Fruit fly (Drosophila melanogaster): ENCODE data around the gene Imp.

The Imp gene

DNA sequence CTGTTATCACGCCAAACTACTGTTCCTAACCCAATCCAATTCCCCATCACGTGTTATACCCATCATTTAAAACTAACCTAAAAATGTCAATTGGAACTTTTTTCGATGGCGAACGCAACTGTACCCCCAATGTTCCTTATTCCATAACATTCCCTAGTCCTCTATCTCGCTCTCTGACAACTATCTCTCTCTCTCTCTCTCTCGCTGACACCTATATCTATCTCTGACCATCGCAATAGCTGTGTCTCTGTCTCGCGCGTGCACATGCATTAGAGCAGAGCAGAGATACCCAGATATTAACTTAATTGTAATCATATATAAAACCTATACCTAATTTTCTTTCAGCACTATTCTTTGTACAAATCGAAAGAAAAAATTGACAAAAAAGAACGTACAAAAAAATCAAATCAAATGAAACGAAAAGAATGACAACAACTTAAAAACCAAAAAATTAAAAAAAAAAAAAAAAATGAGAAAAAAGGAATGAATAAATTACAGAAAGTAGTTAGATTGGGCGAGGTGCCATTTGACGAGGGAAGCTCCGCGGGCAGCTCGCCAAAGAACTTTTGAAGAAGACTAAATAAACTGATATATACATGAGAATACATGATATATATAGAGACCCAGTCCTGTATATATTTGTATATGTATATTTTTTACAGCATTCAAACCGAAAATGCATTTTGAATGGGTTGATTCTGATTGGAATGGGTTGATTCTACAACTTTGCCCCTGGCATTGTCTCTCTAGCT, 41.7 kb upstream of the Imp start (continued):
- no peak for TF ChIP-seq Max (GFP tag; optimal IDR thresholded peaks at IDR 0.05)
- no peak for TF ChIP-seq CG15696 (tag; optimal IDR thresholded peaks at IDR 0.05)
- TF ChIP-seq CG6791 (GFP tag; IDR thresholded peaks at IDR 0.05; ENCODE audit: partially characterized antibody): 0 out of 3 replicates have a peak, but pooled peaks have one; percentile 5
- no peak for TF ChIP-seq CG6689 (GFP tag; IDR thresholded peaks at IDR 0.05)
- TF ChIP-seq gt (GFP tag; IDR thresholded peaks at IDR 0.05): no peak
- TF ChIP-seq gsb (GFP tag; IDR thresholded peaks at IDR 0.05): no peak
- TF ChIP-seq pum (GFP tag; optimal IDR thresholded peaks at IDR 0.05): no peak
- no peak for TF ChIP-seq bab2 (GFP tag; optimal IDR thresholded peaks at IDR 0.05)
- peak in 1 of 2 experiments; percentile 7 for TF ChIP-seq insv (GFP tag; optimal IDR thresholded peaks at IDR 0.05)
- TF ChIP-seq her (GFP tag; optimal IDR thresholded peaks at IDR 0.05): no peak
- TF ChIP-seq CG8290 (GFP tag; optimal IDR thresholded peaks at IDR 0.05): peak; percentile 31
- TF ChIP-seq CG8290 (tag; optimal IDR thresholded peaks at IDR 0.05): peak in 1 of 2 experiments; percentile 13
- TF ChIP-seq CG10431 (GFP tag; optimal IDR thresholded peaks at IDR 0.05): peak; percentile 65
- no peak for TF ChIP-seq Dll (GFP tag; IDR thresholded peaks at IDR 0.05; ENCODE audit: partially characterized antibody)
- no peak for TF ChIP-seq Antp (GFP tag; optimal IDR thresholded peaks at IDR 0.05)
- no peak for TF ChIP-seq CG4404 (GFP tag; IDR thresholded peaks at IDR 0.05)
- TF ChIP-seq CG9797 (GFP tag; optimal IDR thresholded peaks at IDR 0.05): no peak
- no peak for TF ChIP-seq Pdp1 (GFP tag; optimal IDR thresholded peaks at IDR 0.05)
- no peak for TF ChIP-seq sna (GFP tag; IDR thresholded peaks at IDR 0.05; ENCODE audit: partially characterized antibody)
- no peak for TF ChIP-seq CG9932 (GFP tag; IDR thresholded peaks at IDR 0.05)
- no peak for TF ChIP-seq chn (GFP tag; optimal IDR thresholded peaks at IDR 0.05)

DNA sequence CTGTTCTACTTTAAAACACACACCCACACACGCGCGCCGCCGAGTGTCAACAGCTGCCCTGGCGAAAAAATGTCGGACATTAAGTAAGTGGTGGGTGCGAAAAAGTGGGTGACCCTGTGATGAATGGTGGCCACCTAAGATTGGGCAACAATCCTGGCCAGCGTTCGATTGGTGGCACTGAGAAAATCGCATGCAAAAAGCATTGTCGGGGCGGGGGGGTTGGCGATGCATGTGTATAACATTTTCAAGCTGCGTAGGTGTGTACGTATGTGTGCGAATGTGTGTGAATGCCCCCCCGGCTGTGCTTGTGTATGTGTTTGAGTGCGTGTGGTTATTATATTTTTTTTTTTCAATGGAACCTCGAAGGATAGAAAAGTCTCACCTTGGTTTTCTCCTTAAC, 33.8 kb upstream of the Imp start:
- TF ChIP-seq CG32767 (GFP tag; IDR thresholded peaks at IDR 0.05) (peak; percentile 57; the same call in 1 of the 2 replicates), CG5180 (GFP tag; optimal IDR thresholded peaks at IDR 0.05) (no peak), Pdp1 (GFP tag; optimal IDR thresholded peaks at IDR 0.05) (peak in 1 of 2 experiments; percentile 18), D19A (tag; optimal IDR thresholded peaks at IDR 0.05) (no peak), sug (tag; optimal IDR thresholded peaks at IDR 0.05) (peak; percentile 38), Gug (GFP tag; IDR thresholded peaks at IDR 0.05) (no peak), MESR4 (GFP tag; optimal IDR thresholded peaks at IDR 0.05) (peak; percentile 81), D (optimal IDR thresholded peaks at IDR 0.05) (peak; percentile 6), D (GFP tag; optimal IDR thresholded peaks at IDR 0.05) (no peak), Sin3A (optimal IDR thresholded peaks at IDR 0.05) (peak; percentile 14), crol (GFP tag; IDR thresholded peaks at IDR 0.05) (peak; percentile 85), sr (GFP tag; IDR thresholded peaks at IDR 0.05) (peak; percentile 75), CG1024 (GFP tag; IDR thresholded peaks at IDR 0.05) (no peak), sd (tag; optimal IDR thresholded peaks at IDR 0.05) (peak; percentile 14), YL-1 (GFP tag; optimal IDR thresholded peaks at IDR 0.05) (peak; percentile 62), cg (GFP tag; optimal IDR thresholded peaks at IDR 0.05) (peak; percentile 96), CG8478 (optimal IDR thresholded peaks at IDR 0.05) (peak; percentile 76)

DNA sequence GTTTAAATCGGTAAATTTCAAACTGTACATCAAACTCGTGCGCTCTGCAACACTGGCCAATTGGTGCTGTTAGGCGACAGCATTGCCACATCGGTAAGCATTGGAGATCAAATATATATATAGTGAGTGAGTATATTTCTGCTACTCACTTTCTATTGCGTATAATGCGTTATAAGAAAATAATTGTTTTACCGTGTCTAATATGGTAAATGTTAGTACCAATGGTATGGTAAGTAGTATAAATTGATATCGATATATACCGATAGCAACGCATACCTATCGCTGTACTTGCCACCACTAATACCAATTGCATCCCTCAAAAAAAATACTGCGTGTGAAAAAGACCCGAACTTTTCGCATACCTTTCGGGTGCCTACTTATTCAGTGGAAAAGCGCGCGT, 33.3 kb upstream of the Imp start, which contains the start of the genes sofe and CG2186:
sofe (minus strand) TSS at position 38 of the 400 bp plus-strand sequence.
CG2186 (plus strand) TSS at position 280 of the 400 bp plus-strand sequence.
- TF ChIP-seq CG3407 (GFP tag; optimal IDR thresholded peaks at IDR 0.05): no peak
- no peak for TF ChIP-seq CG17328 (GFP tag; IDR thresholded peaks at IDR 0.05)
- TF ChIP-seq Lhr (GFP tag; optimal IDR thresholded peaks at IDR 0.05): peak; percentile 58
- no peak for TF ChIP-seq ftz-f1 (GFP tag; optimal IDR thresholded peaks at IDR 0.05)
- no peak for TF ChIP-seq CG31365 (tag; optimal IDR thresholded peaks at IDR 0.05)
- peak; percentile 77 for TF ChIP-seq CG3847 (GFP tag; IDR thresholded peaks at IDR 0.05)
- no peak for TF ChIP-seq abd-A (tag; optimal IDR thresholded peaks at IDR 0.05)
- TF ChIP-seq Bteb2 (GFP tag; optimal IDR thresholded peaks at IDR 0.05): peak; percentile 25
- peak; percentile 67 for TF ChIP-seq slbo (GFP tag; IDR thresholded peaks at IDR 0.05)
- TF ChIP-seq CG13424 (tag; optimal IDR thresholded peaks at IDR 0.05): peak; percentile 65
- peak; percentile 45; the same call in 1 of the 3 replicates for TF ChIP-seq zfh1 (GFP tag; IDR thresholded peaks at IDR 0.05)
- TF ChIP-seq CG4282 (GFP tag; optimal IDR thresholded peaks at IDR 0.05): no peak
- no peak for TF ChIP-seq peb (GFP tag; IDR thresholded peaks at IDR 0.05)
- no peak for TF ChIP-seq CG11560 (tag; IDR thresholded peaks at IDR 0.05)
- no peak for TF ChIP-seq CG31441 (GFP tag; IDR thresholded peaks at IDR 0.05)
